Fruit fly (Drosophila melanogaster) Kc167 (cell line): ENCODE data around the gene Rab30.

Experiments
- Myc ChIP-seq: fragments of >200 bp; optimal IDR thresholded peaks from 2 replicates; lab custom pipeline; 2017; ENCODE audit warnings: missing external identifiers
- Sin3A ChIP-seq: fragments of >200 bp; optimal IDR thresholded peaks from 2 replicates; lab custom pipeline; 2018; ENCODE audit warnings: missing external identifiers
- h ChIP-seq: fragments of >200 bp; optimal IDR thresholded peaks from 3 replicates; lab custom pipeline; 2018; ENCODE audit warnings: missing external identifiers
- insv ChIP-seq: fragments of >200 bp; optimal IDR thresholded peaks from 3 replicates; lab custom pipeline; 2018; ENCODE audit warnings: missing external identifiers
- psq ChIP-seq: fragments of >200 bp; optimal IDR thresholded peaks from 2 replicates; lab custom pipeline; 2017; ENCODE audit warnings: missing external identifiers
- ttk ChIP-seq: sonication (Bioruptor generic); optimal IDR thresholded peaks from 2 replicates; lab custom pipeline; 2017; ENCODE audit warnings: missing external identifiers

Rab30 gene

DNA sequence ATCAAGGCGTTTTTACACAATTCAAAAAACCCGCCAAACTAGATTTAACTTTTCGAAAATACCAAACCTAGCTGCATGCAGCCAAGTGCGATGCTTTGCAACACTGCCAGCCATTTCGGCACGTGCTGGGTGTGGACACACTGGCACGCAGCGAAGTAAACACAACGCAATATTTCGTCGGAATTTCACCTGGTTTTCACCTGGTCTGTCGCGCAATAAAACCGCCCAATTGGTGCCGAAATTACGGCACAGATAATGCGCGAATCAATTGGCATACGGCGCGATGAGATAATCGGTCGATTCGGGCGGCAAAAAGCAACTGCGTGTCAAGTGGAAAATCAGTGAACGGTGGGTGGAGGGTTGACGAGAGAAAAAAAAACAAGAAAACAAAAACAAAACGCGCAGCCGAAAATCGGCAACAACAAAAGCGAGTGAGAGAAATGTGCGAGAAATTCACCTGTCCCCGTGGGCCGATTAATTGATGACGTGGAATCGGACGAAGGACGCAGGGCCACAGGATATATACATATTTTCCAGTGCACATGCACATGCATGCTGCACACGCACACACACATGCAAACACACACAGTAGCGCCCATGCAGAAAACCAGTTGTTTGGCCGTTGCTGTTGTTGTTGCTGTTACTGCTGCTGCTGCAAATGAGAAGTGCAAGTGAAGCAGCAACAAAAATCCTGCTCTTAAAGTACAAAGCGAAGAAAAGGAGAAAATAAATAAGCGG lies 24.0 kb upstream of the Rab30 start, which contains the start of gene Mnn1:
Mnn1 (plus strand) TSS at position 113 of the 738 bp plus-strand sequence.
- TF ChIP-seq insv (no peak), Myc (lab: Kevin White, UChicago) (no peak), h (lab: Kevin White, UChicago) (no peak), Sin3A (no peak), ttk (lab: Kevin White, UChicago) (no peak), psq (lab: Kevin White, UChicago) (no peak)

DNA sequence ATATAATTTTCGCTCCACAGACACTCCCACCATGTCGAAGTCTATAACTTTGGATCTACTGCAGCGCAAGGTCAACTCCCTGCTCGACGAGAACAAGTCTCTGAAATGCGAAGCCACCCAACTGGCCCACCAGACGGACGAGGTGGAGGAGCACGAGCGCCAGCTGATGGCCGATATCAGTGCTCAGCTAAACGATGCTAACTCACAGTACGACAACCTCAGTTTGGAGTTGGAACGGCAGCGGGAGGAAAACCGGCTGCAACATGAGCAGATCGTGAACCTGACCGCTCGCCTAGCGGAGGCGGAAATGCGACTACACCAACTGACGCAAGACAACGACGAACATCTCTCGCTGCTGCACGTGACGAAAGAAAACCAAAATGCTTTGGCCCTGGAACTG lies 19.3 kb upstream of the Rab30 start:
- TF ChIP-seq ttk (lab: Kevin White, UChicago), result no peak
- no peak for TF ChIP-seq Myc (lab: Kevin White, UChicago)
- no peak for TF ChIP-seq insv
- TF ChIP-seq h (lab: Kevin White, UChicago), result no peak
- TF ChIP-seq Sin3A, result no peak
- no peak for TF ChIP-seq psq (lab: Kevin White, UChicago)

DNA sequence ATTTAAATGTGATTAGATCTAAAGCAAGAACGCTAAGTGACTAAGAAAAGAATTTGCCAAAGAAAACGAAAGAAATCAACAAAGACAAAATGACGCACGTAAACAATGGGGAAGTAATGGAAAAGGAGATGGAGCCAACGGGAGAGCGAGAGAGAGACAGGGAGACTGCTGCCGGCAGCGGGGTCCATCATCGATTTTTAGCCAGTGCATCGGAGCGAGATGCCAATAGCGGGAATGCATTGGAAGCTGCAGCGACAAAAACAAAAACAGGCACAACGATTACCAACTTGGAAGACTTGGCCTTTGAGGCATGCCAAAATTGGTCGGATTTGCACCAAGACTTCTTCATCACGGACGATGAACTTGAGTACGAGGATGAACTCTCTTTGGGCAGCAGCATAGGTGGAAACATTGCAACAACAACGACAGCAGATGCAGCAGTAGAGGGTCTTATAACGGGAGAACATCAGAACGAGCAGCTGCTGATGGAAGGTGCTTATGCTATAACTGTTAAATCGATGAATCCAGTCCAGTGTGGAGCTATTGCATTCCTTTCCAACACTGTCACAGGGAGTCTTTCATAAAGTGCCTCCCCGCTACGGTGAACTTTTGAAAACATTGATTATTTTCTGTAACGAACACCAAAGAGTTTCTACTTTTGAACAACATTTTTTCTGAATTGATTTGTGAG lies 18.2 kb upstream of the Rab30 start:
- no peak for TF ChIP-seq Sin3A
- TF ChIP-seq Myc (lab: Kevin White, UChicago), result no peak
- TF ChIP-seq insv, result no peak
- TF ChIP-seq ttk (lab: Kevin White, UChicago), result no peak
- TF ChIP-seq h (lab: Kevin White, UChicago), result no peak

DNA sequence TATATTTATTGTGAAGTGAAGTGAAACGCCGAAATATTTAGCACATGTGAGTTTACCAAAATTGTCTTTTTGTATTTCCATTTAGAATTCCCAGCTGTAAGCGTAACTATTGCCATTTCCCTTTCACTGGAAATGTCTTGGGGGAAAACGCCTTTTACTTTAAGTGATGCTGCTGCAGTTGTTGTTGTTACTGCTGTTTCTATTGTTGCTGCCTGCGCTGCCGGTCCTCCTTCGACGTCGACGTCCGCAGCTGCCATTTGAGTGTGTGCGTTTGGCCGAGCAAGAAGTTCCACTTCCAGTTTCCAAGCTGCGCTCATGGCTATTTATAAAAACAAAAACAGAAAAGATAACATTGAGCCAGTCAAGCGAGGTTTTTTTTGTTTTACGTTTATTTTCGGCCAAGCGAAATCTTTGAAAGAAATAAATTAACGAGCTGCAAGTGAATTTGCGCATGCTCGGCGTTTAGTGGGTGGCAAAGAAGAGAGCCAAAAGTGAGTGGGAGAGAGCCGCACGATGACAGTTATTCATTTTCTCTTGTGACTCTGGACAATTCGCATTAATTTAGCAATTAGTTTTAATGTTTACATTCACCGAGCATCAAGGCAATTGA lies 17.4 kb upstream of the Rab30 start:
- TF ChIP-seq h (lab: Kevin White, UChicago) (no peak), insv (no peak), Sin3A (no peak), ttk (lab: Kevin White, UChicago) (no peak), Myc (lab: Kevin White, UChicago) (no peak), psq (lab: Kevin White, UChicago) (no peak)

DNA sequence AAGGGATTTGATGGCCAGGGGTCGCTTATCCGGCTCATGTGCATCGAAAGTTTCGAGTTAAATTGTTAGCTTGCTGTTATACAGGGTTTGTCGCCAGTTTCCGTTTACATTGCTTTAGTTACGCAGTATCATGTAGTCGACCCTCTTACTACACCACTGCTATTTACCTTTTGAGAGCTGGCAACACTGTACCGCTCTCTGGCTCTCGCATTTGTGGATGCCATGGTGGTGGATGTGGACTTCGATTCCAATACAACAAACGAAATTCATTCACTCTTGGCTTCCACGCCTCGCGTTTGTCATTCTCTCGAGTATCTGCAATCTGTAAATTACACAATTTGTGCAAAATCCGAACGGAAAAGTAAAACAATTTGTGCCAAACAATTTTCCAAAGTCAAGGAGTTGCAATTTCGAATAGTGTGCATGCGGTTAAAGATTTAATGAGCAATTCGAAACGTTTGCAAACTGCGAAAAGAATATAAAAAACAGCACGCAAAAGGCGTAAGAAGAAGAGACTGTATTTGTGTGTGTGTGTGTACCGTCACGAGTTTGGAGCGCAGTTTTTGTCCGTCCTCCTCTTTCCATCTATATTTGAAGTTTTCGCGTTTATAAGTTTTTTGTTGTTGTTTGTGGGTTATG lies 16.7 kb upstream of the Rab30 start:
- no peak for TF ChIP-seq insv
- TF ChIP-seq Myc (lab: Kevin White, UChicago), result no peak
- no peak for TF ChIP-seq h (lab: Kevin White, UChicago)
- TF ChIP-seq ttk (lab: Kevin White, UChicago), result no peak
- TF ChIP-seq psq (lab: Kevin White, UChicago), result no peak
- TF ChIP-seq Sin3A, result no peak

DNA sequence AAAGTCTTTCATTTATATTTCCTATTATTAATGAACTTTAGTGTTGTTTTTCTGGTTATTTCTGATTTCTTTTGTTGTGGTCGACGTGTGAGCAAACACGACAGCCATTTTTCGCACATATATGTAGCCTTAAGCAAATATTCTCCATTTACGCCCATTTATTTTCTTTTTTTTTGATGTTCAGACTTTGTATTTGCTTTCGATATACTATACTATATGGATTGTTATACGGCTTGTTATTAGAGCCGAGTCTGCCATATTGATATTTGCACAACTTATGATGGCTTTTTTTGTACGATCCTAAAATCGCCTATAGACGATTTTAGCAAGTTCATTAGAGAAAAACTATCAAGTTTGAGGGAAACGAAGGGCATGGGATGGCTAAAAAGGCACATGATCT lies 15.3 kb upstream of the Rab30 start:
- no peak for TF ChIP-seq ttk (lab: Kevin White, UChicago)
- no peak for TF ChIP-seq h (lab: Kevin White, UChicago)
- TF ChIP-seq Myc (lab: Kevin White, UChicago), result no peak
- no peak for TF ChIP-seq Sin3A
- no peak for TF ChIP-seq psq (lab: Kevin White, UChicago)
- no peak for TF ChIP-seq insv

DNA sequence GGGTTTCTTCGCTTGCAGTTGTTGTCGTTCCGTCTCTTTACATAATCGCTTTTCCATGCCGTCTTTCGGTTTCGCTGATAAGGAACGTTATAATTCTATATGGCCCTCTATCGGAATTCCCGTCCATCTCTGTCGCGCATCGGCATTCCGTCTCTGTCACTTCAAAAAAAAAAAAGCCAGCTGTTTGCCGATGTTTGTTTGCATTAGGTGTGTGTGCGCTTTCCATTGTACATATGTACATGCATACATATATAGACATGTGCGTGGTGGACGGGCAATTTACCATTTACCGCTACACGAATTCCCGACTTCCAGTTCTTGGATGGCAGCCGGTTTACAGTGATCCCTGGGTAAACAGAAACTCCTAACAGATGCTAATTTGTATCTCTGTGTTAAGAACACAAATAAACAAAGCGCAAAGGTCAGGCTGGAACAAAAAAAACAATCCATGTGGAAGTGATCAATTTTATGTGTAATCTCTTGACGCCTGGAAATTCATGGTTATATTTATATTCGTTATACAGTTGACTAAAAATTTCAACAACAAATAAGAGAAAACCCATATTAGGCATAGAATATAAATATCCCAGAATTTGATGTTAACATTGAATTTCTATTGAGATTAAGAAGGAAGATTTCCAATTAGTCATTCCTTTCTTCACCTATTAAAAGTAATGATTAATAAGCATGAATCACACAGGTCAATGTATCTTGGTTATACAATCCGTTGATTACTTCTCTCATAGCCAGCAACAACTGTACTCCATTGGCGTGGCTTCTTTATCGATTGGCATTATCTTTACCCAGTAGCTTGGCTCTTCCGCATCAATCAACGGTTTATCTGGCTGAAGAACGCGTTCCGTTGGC lies 10.9 kb upstream of the Rab30 start:
- TF ChIP-seq Myc (lab: Kevin White, UChicago), result no peak
- no peak for TF ChIP-seq insv
- no peak for TF ChIP-seq Sin3A

DNA sequence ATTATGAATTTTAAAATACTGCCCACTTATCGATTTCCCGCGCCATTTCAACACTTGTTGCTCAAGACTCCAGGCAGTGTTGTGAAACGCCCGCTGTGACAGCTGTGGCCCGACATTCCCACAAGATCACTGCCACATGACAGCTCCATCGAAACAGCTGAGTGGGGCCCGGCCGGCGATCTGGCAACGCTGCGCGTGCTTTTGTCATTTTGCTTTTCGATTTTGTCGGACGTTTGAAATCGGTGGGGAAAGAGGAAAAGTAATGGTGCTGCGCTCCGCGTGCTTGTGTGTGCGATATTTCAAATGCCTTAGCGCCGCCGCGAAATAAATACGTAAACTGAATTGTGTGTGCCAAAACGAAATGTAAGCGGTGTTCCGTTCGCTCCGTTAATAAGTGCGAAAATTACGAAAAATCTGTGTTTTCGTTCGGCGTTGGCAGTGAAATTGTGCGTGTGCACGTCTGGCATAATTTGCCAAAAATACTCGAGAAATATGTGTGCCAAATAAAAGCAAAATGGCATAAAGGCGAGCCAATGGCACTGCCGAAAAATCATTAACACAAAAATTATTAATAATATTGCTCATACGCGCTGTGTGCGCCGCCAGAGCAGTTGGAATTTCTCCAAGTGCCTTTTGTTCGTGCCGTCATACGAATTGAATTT lies 9.9 kb upstream of the Rab30 start:
- no peak for TF ChIP-seq Sin3A
- no peak for TF ChIP-seq psq (lab: Kevin White, UChicago)
- TF ChIP-seq Myc (lab: Kevin White, UChicago), result no peak
- no peak for TF ChIP-seq h (lab: Kevin White, UChicago)

DNA sequence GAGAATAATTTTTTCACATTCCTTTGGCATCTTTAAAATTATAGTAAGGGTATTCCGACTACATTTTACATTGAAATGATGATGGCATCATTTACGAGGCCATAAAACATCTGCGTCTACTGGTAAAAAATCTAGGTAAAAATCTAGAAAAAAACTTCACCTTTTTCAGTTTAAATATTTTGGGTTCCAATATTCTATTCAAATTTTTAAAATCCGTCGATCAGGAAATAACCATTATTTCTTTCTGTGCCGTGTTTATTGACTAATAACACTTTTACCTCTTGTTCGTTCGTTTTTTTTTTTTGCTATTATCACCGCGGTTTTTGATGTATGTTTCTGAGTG lies 6.9 kb upstream of the Rab30 start:
- no peak for TF ChIP-seq ttk (lab: Kevin White, UChicago)
- TF ChIP-seq Sin3A, result no peak

DNA sequence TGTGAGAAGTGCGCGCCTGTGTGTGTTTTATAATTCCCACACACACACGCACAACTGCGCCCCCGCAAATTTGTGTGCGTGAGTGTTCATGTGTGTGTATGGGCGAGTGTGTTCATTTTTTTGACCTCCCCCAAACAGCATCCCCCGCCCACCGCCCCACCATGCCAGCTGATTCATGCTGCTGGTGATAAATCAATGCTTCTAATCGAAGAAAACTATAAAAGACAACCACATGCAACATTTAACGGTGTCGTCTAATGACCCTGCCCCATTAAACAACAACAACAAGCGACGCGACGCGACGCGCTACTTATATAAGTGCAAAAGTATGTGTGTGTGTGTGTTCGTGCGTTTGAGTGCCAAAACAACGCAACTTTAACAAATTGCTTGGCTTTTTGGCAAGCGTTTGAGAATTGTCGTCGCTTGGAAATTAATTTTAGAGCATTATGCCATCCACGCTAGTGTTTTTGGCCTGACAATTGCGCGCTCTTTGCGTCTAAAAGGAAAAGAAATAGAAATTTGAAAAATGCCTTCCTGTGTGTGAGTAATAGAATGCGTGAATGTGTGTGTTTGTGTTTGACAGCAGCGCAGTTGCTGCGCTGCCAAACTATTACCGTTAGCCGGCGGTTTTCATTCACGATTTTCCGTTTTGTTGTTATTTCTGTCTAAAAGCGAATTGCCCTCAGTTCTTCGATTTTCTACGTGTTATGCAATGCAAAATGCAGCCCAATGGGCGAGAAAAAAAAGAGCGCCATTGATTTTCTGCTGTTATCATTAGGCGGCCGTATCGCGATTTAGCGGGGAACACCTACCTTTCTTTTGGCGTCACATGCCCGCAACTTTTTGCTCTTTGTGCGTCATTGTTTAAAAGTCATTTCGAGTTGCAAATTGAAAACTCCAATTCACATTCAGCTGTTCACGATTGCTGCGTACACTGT lies 6.3 kb upstream of the Rab30 start:
- TF ChIP-seq psq (lab: Kevin White, UChicago), result no peak
